Worm (Caenorhabditis elegans): ENCODE measurements around the gene dkc-1.

The dkc-1 gene

DNA sequence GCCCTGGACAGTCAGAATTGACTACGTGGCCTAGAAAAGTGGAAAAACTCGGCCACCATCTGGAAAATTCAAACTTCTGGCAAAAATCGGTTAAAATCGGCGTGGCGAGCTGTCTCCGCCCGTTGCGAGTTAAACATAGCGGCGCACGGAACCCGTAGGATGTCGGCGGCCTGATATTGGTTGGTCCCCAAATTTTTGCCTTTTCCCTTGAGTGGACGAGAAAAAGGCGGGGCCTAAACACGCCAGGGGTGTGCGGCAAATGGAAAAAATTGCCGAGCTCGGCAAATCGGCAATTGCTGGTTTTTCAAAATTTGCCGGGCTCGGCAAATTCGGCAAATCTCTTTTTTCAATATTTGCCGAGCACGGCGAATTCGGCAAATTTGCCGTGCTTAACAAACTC, 14.9 kb upstream of the dkc-1 start (continued):
- TF ChIP-seq nhr-179 (tag; optimal IDR thresholded peaks at IDR 0.05) (no peak), madf-6 (GFP tag; IDR thresholded peaks at IDR 0.05) (peak; percentile 79), ztf-28 (GFP tag; IDR thresholded peaks at IDR 0.05) (no peak), F23B12.7 (tag; optimal IDR thresholded peaks at IDR 0.05; ENCODE audit: insufficient read depth) (no peak), gei-17 (GFP tag; optimal IDR thresholded peaks at IDR 0.05) (no peak), B0261.1 (tag; optimal IDR thresholded peaks at IDR 0.05) (no peak), F57A8.1 (GFP tag; optimal IDR thresholded peaks at IDR 0.05) (no peak), nhr-120 (GFP tag; IDR thresholded peaks at IDR 0.05) (no peak), nfya-2 (GFP tag; IDR thresholded peaks at IDR 0.05) (no peak), F33H1.4 (GFP tag; IDR thresholded peaks at IDR 0.05) (peak; percentile 53), B0019.2 (GFP tag; conservative IDR thresholded peaks at IDR 0.05) (no peak; the same call in 1 of the 2 replicates), fkh-3 (tag; optimal IDR thresholded peaks at IDR 0.05) (no peak), F52B5.7 (tag; optimal IDR thresholded peaks at IDR 0.05) (no peak), ceh-58 (GFP tag; IDR thresholded peaks at IDR 0.05) (no peak), nfyb-1 (GFP tag; IDR thresholded peaks at IDR 0.05) (0 out of 2 replicates have a peak, but pooled peaks have one; percentile 40), akir-1 (GFP tag; optimal IDR thresholded peaks at IDR 0.05) (no peak), ztf-18 (tag; optimal IDR thresholded peaks at IDR 0.05) (no peak), F39B2.1 (GFP tag; IDR thresholded peaks at IDR 0.05) (no peak), Y56A3A.18 (GFP tag; IDR thresholded peaks at IDR 0.05) (no peak), xnd-1 (tag; optimal IDR thresholded peaks at IDR 0.05) (no peak), C17E4.6 (GFP tag; IDR thresholded peaks at IDR 0.05) (0 out of 2 replicates have a peak, but pooled peaks have one; percentile 30), ceh-40 (GFP tag; IDR thresholded peaks at IDR 0.05) (no peak), lin-26 (GFP tag; IDR thresholded peaks at IDR 0.05) (peak; percentile 87), B0336.3 (GFP tag; IDR thresholded peaks at IDR 0.05) (no peak), ceh-100 (GFP tag; IDR thresholded peaks at IDR 0.05) (peak; percentile 51; the same call in 1 of the 2 replicates), attf-6 (GFP tag; IDR thresholded peaks at IDR 0.05) (0 out of 2 replicates have a peak, but pooled peaks have one; percentile 54), ama-1 (optimal IDR thresholded peaks at IDR 0.05) (no peak), ama-1 (GFP tag; optimal IDR thresholded peaks at IDR 0.05) (no peak), ccch-3 (GFP tag; optimal IDR thresholded peaks at IDR 0.05) (no peak), ceh-79 (tag; optimal IDR thresholded peaks at IDR 0.05) (no peak), lsl-1 (GFP tag; optimal IDR thresholded peaks at IDR 0.05) (peak; percentile 58), efl-1 (GFP tag; optimal IDR thresholded peaks at IDR 0.05) (no peak), Y79H2A.3 (GFP tag; conservative IDR thresholded peaks at IDR 0.05) (no peak), Y67H2A.10 (GFP tag; conservative IDR thresholded peaks at IDR 0.05) (no peak), dpff-1 (tag; optimal IDR thresholded peaks at IDR 0.05) (no peak), tbp1 (GFP tag; optimal IDR thresholded peaks at IDR 0.05) (peak; percentile 60), pha-4 (tag; optimal IDR thresholded peaks at IDR 0.05) (no peak), F57C9.4 (tag; optimal IDR thresholded peaks at IDR 0.05) (no peak), F55B11.4 (tag; optimal IDR thresholded peaks at IDR 0.05; ENCODE audit: borderline replicate concordance, insufficient read depth) (no peak), T26A5.8 (tag; optimal IDR thresholded peaks at IDR 0.05) (no peak), tlf-1 (GFP tag; optimal IDR thresholded peaks at IDR 0.05) (no peak), somi-1 (GFP tag; optimal IDR thresholded peaks at IDR 0.05) (no peak), unc-62 (GFP tag; optimal IDR thresholded peaks at IDR 0.05) (no peak), rpc-1 (optimal IDR thresholded peaks at IDR 0.05) (no peak), rpc-1 (tag; optimal IDR thresholded peaks at IDR 0.05) (no peak), ZK185.1 (tag; optimal IDR thresholded peaks at IDR 0.05; ENCODE audit: poor library complexity, severe bottlenecking) (no peak), Y95B8A.8 (GFP tag; IDR thresholded peaks at IDR 0.05) (no peak), bed-2 (GFP tag; IDR thresholded peaks at IDR 0.05) (no peak), madf-3 (GFP tag; IDR thresholded peaks at IDR 0.05) (no peak), snpc-4 (GFP tag; optimal IDR thresholded peaks at IDR 0.05) (peak; percentile 85), snpc-4 (tag; optimal IDR thresholded peaks at IDR 0.05) (peak in 3 of 4 experiments; percentile 83 to 92 (median 88))
